Fruit fly (Drosophila melanogaster) whole organism, pupa: ENCODE results near the gene CG31705.
A peak's percentile ranks its signal among the peaks of the same experiment; 100 is the strongest.

Experiments
- CG10348 ChIP-seq: fragments of 200-800 bp; sonication (Bioruptor generic); IDR thresholded peaks from 2 replicates; pipeline ENCODE4 v1.3.6; 2022; ENCODE audit warnings: missing biosample characterization, missing genetic modification characterization
- CG12605 ChIP-seq: fragments of 200-800 bp; sonication (Bioruptor generic); IDR thresholded peaks from 2 replicates; pipeline ENCODE4 v1.3.6; 2022; ENCODE audit warnings: missing biosample characterization, missing genetic modification characterization
- CG13204 ChIP-seq: fragments of 200-800 bp; sonication (Bioruptor generic); optimal IDR thresholded peaks from 2 replicates; lab custom pipeline; 2018; ENCODE audit warnings: missing biosample characterization, mild to moderate bottlenecking, missing genetic modification characterization, moderate library complexity
- CG14655 ChIP-seq: fragments of 200-800 bp; sonication (Bioruptor generic); optimal IDR thresholded peaks from 3 replicates; lab custom pipeline; 2017; ENCODE audit warnings: mild to moderate bottlenecking, missing biosample characterization, missing genetic modification reagents, missing genetic modification characterization
- CG15710 ChIP-seq: fragments of 200-800 bp; sonication (Bioruptor generic); optimal IDR thresholded peaks from 2 replicates; lab custom pipeline; 2018; ENCODE audit warnings: missing biosample characterization, mild to moderate bottlenecking, missing genetic modification characterization, moderate library complexity
- CG17806 ChIP-seq: fragments of 200-800 bp; sonication (Bioruptor generic); optimal IDR thresholded peaks from 2 replicates; lab custom pipeline; 2018; ENCODE audit warnings: missing biosample characterization, mild to moderate bottlenecking, missing genetic modification characterization, moderate library complexity
- CG32121 ChIP-seq: fragments of 200-800 bp; sonication (Bioruptor generic); IDR thresholded peaks from 2 replicates; pipeline ENCODE4 v1.3.6; 2022; ENCODE audit warnings: missing biosample characterization, missing genetic modification characterization
- CG34367 ChIP-seq: fragments of 200-800 bp; sonication (Bioruptor generic); optimal IDR thresholded peaks from 2 replicates; lab custom pipeline; 2018; ENCODE audit warnings: missing biosample characterization, mild to moderate bottlenecking, missing genetic modification characterization
- CG4496 ChIP-seq: fragments of 200-800 bp; sonication (Bioruptor generic); IDR thresholded peaks from 3 replicates; pipeline ENCODE4 v1.3.6; 2022; ENCODE audit warnings: missing biosample characterization, missing genetic modification characterization
- CG8159 ChIP-seq: fragments of 200-800 bp; sonication (Bioruptor generic); optimal IDR thresholded peaks from 3 replicates; lab custom pipeline; 2018; ENCODE audit warnings: missing biosample characterization, mild to moderate bottlenecking, missing genetic modification characterization, moderate library complexity
- CG8301 ChIP-seq: fragments of 200-800 bp; sonication (Bioruptor generic); optimal IDR thresholded peaks from 2 replicates; lab custom pipeline; 2018; ENCODE audit warnings: missing biosample characterization, mild to moderate bottlenecking, missing genetic modification characterization
- CG9948 ChIP-seq: fragments of 200-800 bp; sonication (Bioruptor generic); optimal IDR thresholded peaks from 2 replicates; lab custom pipeline; 2018; ENCODE audit warnings: missing biosample characterization, mild to moderate bottlenecking, missing genetic modification characterization, moderate library complexity
- D1 ChIP-seq: fragments of 200-800 bp; sonication (Bioruptor generic); optimal IDR thresholded peaks from 2 replicates; lab custom pipeline; 2018; ENCODE audit warnings: missing biosample characterization, mild to moderate bottlenecking, missing genetic modification characterization, moderate library complexity
- EcR ChIP-seq: fragments of 200-800 bp; sonication (Bioruptor generic); optimal IDR thresholded peaks from 3 replicates; lab custom pipeline; 2019; ENCODE audit warnings: missing biosample characterization, missing genetic modification characterization, mild to moderate bottlenecking, moderate library complexity, missing genetic modification reagents
- Ets98B ChIP-seq: fragments of 200-800 bp; sonication (Bioruptor generic); IDR thresholded peaks from 2 replicates; pipeline ENCODE4 v1.3.6; 2022; ENCODE audit warnings: missing biosample characterization, missing genetic modification characterization
- Pif1A ChIP-seq: fragments of 200-800 bp; sonication (Bioruptor generic); optimal IDR thresholded peaks from 3 replicates; lab custom pipeline; 2016; ENCODE audit warnings: missing biosample characterization, missing genetic modification characterization
- Pif1B ChIP-seq: fragments of 200-800 bp; sonication (Bioruptor generic); optimal IDR thresholded peaks from 3 replicates; lab custom pipeline; 2016; ENCODE audit warnings: missing biosample characterization, missing genetic modification characterization
- Snoo ChIP-seq: fragments of 200-800 bp; sonication (Bioruptor generic); optimal IDR thresholded peaks from 3 replicates; lab custom pipeline; 2017; ENCODE audit warnings: missing biosample characterization, mild to moderate bottlenecking, missing genetic modification characterization, inconsistent platforms
- fd96Ca ChIP-seq: fragments of 200-800 bp; sonication (Bioruptor generic); IDR thresholded peaks from 3 replicates; pipeline ENCODE4 v1.3.6; 2022; ENCODE audit warnings: missing biosample characterization, missing genetic modification characterization
- gl ChIP-seq: fragments of 200-800 bp; sonication (Bioruptor generic); optimal IDR thresholded peaks from 2 replicates; lab custom pipeline; 2018; ENCODE audit warnings: missing biosample characterization, mild to moderate bottlenecking, missing genetic modification characterization
- rn ChIP-seq: fragments of 200-800 bp; sonication (Bioruptor generic); IDR thresholded peaks from 2 replicates; pipeline ENCODE4 v1.3.6; 2022; ENCODE audit warnings: missing biosample characterization, missing genetic modification characterization

CG31705 gene

dm6 chr2L:11522676-11523075 is 5.3 kb downstream of the CG31705 start, which contains the start of gene CG43153:
Gene CG43153, minus strand, starts transcription at chr2L:11522776.
- no peak for TF ChIP-seq rn (GFP tag; lab: Robert Waterston, UW)
- no peak for TF ChIP-seq CG34367 (tag; lab: Kevin White, UChicago)
- TF ChIP-seq Snoo (tag; lab: Kevin White, UChicago): no peak
- TF ChIP-seq Pif1A: no peak

- no peak for TF ChIP-seq Pif1A
- TF ChIP-seq CG14655 (GFP tag; lab: Kevin White, UChicago): no peak
- TF ChIP-seq Pif1B: no peak
- TF ChIP-seq CG9948 (tag; lab: Kevin White, UChicago): no peak
- TF ChIP-seq CG32121 (GFP tag; lab: Robert Waterston, UW): no peak
- TF ChIP-seq D1 (tag; lab: Kevin White, UChicago): no peak
- TF ChIP-seq CG12605 (GFP tag; lab: Robert Waterston, UW): no peak
- no peak for TF ChIP-seq EcR (GFP tag; lab: Kevin White, UChicago)
- no peak for TF ChIP-seq gl (tag; lab: Kevin White, UChicago)
- no peak for TF ChIP-seq rn (GFP tag; lab: Robert Waterston, UW)
- no peak for TF ChIP-seq fd96Ca (GFP tag; lab: Robert Waterston, UW)
- no peak for TF ChIP-seq CG34367 (tag; lab: Kevin White, UChicago)
- TF ChIP-seq Ets98B (GFP tag; lab: Robert Waterston, UW): no peak
- TF ChIP-seq CG4496: no peak
- TF ChIP-seq Snoo (tag; lab: Kevin White, UChicago): no peak
- TF ChIP-seq CG8159 (tag; lab: Kevin White, UChicago): no peak
- TF ChIP-seq CG15710 (tag; lab: Kevin White, UChicago): no peak
- TF ChIP-seq CG13204 (GFP tag; lab: Kevin White, UChicago): no peak
These were observed 6.8 kb downstream of the CG31705 start, which contains the start of gene CG14930 for dm6 chr2L:11521185-11521584. Gene CG14930, minus strand, starts transcription at chr2L:11521285.

dm6 chr2L:11519532-11519931 is 8.5 kb downstream of the CG31705 start, which contains the start of gene CG14929:
Gene CG14929, plus strand, starts transcription at chr2L:11519832.
- TF ChIP-seq CG4496 (no peak), CG14655 (GFP tag; lab: Kevin White, UChicago) (no peak), Ets98B (GFP tag; lab: Robert Waterston, UW) (no peak), CG8159 (tag; lab: Kevin White, UChicago) (no peak), Pif1B (no peak), gl (tag; lab: Kevin White, UChicago) (no peak), D1 (tag; lab: Kevin White, UChicago) (no peak), CG34367 (tag; lab: Kevin White, UChicago) (no peak), CG15710 (tag; lab: Kevin White, UChicago) (no peak), Snoo (tag; lab: Kevin White, UChicago) (no peak), EcR (GFP tag; lab: Kevin White, UChicago) (no peak), Pif1A (no peak), rn (GFP tag; lab: Robert Waterston, UW) (no peak), fd96Ca (GFP tag; lab: Robert Waterston, UW) (no peak), CG8301 (no peak), CG13204 (GFP tag; lab: Kevin White, UChicago) (no peak), CG9948 (tag; lab: Kevin White, UChicago) (no peak), CG32121 (GFP tag; lab: Robert Waterston, UW) (no peak), CG17806 (tag; lab: Kevin White, UChicago) (no peak)

dm6 chr2L:11516526-11517441 is 11.2 kb downstream of the CG31705 start, which contains the start of the genes Dlg5 and CG4970:
Gene Dlg5, minus strand, starts transcription at chr2L:11517081.
Gene CG4970, plus strand, starts transcription at chr2L:11517391.
- peak; percentile 67 for TF ChIP-seq CG12605 (GFP tag; lab: Robert Waterston, UW)
- TF ChIP-seq Pif1A: no peak
- peak; percentile 73 for TF ChIP-seq EcR (GFP tag; lab: Kevin White, UChicago)
- TF ChIP-seq Snoo (tag; lab: Kevin White, UChicago): no peak
- TF ChIP-seq CG13204 (GFP tag; lab: Kevin White, UChicago): no peak
- no peak for TF ChIP-seq D1 (tag; lab: Kevin White, UChicago)
- 0 out of 2 replicates have a peak, but pooled peaks have one; percentile 11 for TF ChIP-seq Ets98B (GFP tag; lab: Robert Waterston, UW)
- TF ChIP-seq CG34367 (tag; lab: Kevin White, UChicago): peak; percentile 25
- TF ChIP-seq CG4496: peak; percentile 64; the same call in 1 of the 3 replicates
- TF ChIP-seq CG10348 (GFP tag; lab: Robert Waterston, UW): no peak
- TF ChIP-seq CG9948 (tag; lab: Kevin White, UChicago): no peak

dm6 chr2L:11504896-11505569 is 23.0 kb downstream of the CG31705 start:
- TF ChIP-seq EcR (GFP tag; lab: Kevin White, UChicago): no peak
- no peak for TF ChIP-seq CG14655 (GFP tag; lab: Kevin White, UChicago)
- TF ChIP-seq CG4496: peak; percentile 60; the same call in 2 of the 3 replicates
- peak; percentile 61; the same call in 1 of the 3 replicates for TF ChIP-seq fd96Ca (GFP tag; lab: Robert Waterston, UW)
- peak; percentile 80 for TF ChIP-seq Ets98B (GFP tag; lab: Robert Waterston, UW)
- peak; percentile 81 for TF ChIP-seq CG32121 (GFP tag; lab: Robert Waterston, UW)
